Fruit fly (Drosophila melanogaster): ENCODE data around the gene RpS3.

dm6 chr3R:23388798-23389197, 30.2 kb downstream of the RpS3 start, which contains the start of gene CG31515:
- no peak for TF ChIP-seq rn (GFP tag; IDR thresholded peaks at IDR 0.05)
- TF ChIP-seq CG8159 (tag; optimal IDR thresholded peaks at IDR 0.05): no peak
- TF ChIP-seq Pif1A (GFP tag; optimal IDR thresholded peaks at IDR 0.05): no peak
- no peak for TF ChIP-seq D1 (tag; optimal IDR thresholded peaks at IDR 0.05)
- TF ChIP-seq CG12605 (GFP tag; IDR thresholded peaks at IDR 0.05): no peak
- TF ChIP-seq fd96Ca (GFP tag; IDR thresholded peaks at IDR 0.05): no peak
- TF ChIP-seq CG8301 (tag; optimal IDR thresholded peaks at IDR 0.05): no peak
- no peak for TF ChIP-seq Snoo (tag; optimal IDR thresholded peaks at IDR 0.05)

Data from whole organism, pupa.